Worm (Caenorhabditis elegans) whole organism, L2 larva: Measurements from ENCODE around the gene T13H5.1.
A peak's percentile ranks its signal among the peaks of the same experiment; 100 is the strongest.

ENCODE experiments used
- C34F6.9 ChIP-seq: fragments of 150-350 bp; optimal IDR thresholded peaks from 2 replicates; lab custom pipeline; 2014; ENCODE audit warnings: missing biosample characterization, missing genetic modification characterization
- R02D3.7 ChIP-seq: fragments of 150-350 bp; optimal IDR thresholded peaks from 2 replicates; lab custom pipeline; 2014; ENCODE audit warnings: missing biosample characterization, missing genetic modification characterization
- Y55F3AM.14 ChIP-seq: fragments of 200-800 bp; sonication (Bioruptor generic); optimal IDR thresholded peaks from 2 replicates; lab custom pipeline; 2018; ENCODE audit warnings: mild to moderate bottlenecking, missing genetic modification characterization, missing compliant biosample characterization
- ZK546.5 ChIP-seq: sonication (generic microtip); optimal IDR thresholded peaks from 2 replicates; lab custom pipeline; 2017; ENCODE audit warnings: missing biosample characterization, missing genetic modification characterization
- aly-2 ChIP-seq: fragments of 150-350 bp; optimal IDR thresholded peaks from 2 replicates; lab custom pipeline; 2014; ENCODE audit warnings: missing biosample characterization, missing genetic modification characterization
- ama-1 ChIP-seq: fragments of 150-350 bp; optimal IDR thresholded peaks from 2 replicates; lab custom pipeline; 2018; ENCODE audit warnings: inconsistent platforms
- blmp-1 ChIP-seq: sonication (generic microtip); optimal IDR thresholded peaks from 2 replicates; lab custom pipeline; 2017; ENCODE audit warnings: missing genetic modification characterization, mild to moderate bottlenecking, missing compliant biosample characterization, antibody characterized with exemption, moderate library complexity; ENCODE audit not compliant: insufficient read depth
- ceh-16 ChIP-seq: fragments of 150-350 bp; optimal IDR thresholded peaks from 2 replicates; lab custom pipeline; 2014; ENCODE audit warnings: missing biosample characterization, missing genetic modification characterization
- ceh-82 ChIP-seq: fragments of 150-350 bp; optimal IDR thresholded peaks from 2 replicates; lab custom pipeline; 2014; ENCODE audit warnings: missing biosample characterization, missing genetic modification characterization
- crh-2 ChIP-seq: sonication (generic microtip); optimal IDR thresholded peaks from 2 replicates; lab custom pipeline; 2017; ENCODE audit warnings: missing biosample characterization, missing genetic modification characterization
- dmd-4 ChIP-seq: sonication (generic microtip); optimal IDR thresholded peaks from 2 replicates; lab custom pipeline; 2017; ENCODE audit warnings: missing biosample characterization, missing genetic modification characterization
- elt-1 ChIP-seq: fragments of 150-350 bp; optimal IDR thresholded peaks from 2 replicates; lab custom pipeline; 2014; ENCODE audit warnings: missing biosample characterization, missing genetic modification characterization
- elt-3 ChIP-seq: sonication (generic microtip); optimal IDR thresholded peaks from 2 replicates; lab custom pipeline; 2017; ENCODE audit warnings: missing biosample characterization, missing genetic modification characterization
- fos-1 ChIP-seq: fragments of 150-350 bp; optimal IDR thresholded peaks from 2 replicates; lab custom pipeline; 2014; ENCODE audit warnings: missing biosample characterization, missing genetic modification characterization
- lin-11 ChIP-seq: fragments of 150-350 bp; sonication (generic microtip); optimal IDR thresholded peaks from 2 replicates; lab custom pipeline; 2014; ENCODE audit warnings: missing biosample characterization, missing genetic modification characterization, inconsistent platforms, mixed read lengths
- lin-13 ChIP-seq: fragments of 150-350 bp; optimal IDR thresholded peaks from 2 replicates; lab custom pipeline; 2014; ENCODE audit warnings: missing biosample characterization, missing genetic modification reagents, missing genetic modification characterization
- lin-39 ChIP-seq: fragments of 150-350 bp; optimal IDR thresholded peaks from 2 replicates; lab custom pipeline; 2014; ENCODE audit warnings: missing biosample characterization, missing genetic modification reagents, missing genetic modification characterization
- lsy-2 ChIP-seq, 2 experiments: fragments of 150-350 bp in 1 of 2; sonication (generic microtip) in 1 of 2; optimal IDR thresholded peaks; 2 replicates each; lab custom pipeline; 2014 to 2017; ENCODE audit warnings: missing biosample characterization in 2 of 2, missing genetic modification characterization in 2 of 2
- mbf-1 ChIP-seq: sonication (generic microtip); optimal IDR thresholded peaks from 2 replicates; lab custom pipeline; 2017; ENCODE audit warnings: missing biosample characterization, missing genetic modification characterization
- mdl-1 ChIP-seq, 2 experiments: fragments of 150-350 bp in 1 of 2; sonication (generic microtip) in 1 of 2; optimal IDR thresholded peaks; 2 replicates each; lab custom pipeline; 2017; ENCODE audit warnings: missing biosample characterization in 2 of 2, missing genetic modification characterization in 2 of 2
- nhr-10 ChIP-seq: sonication (generic microtip); optimal IDR thresholded peaks from 2 replicates; lab custom pipeline; 2017; ENCODE audit warnings: missing biosample characterization, missing genetic modification characterization
- nhr-11 ChIP-seq: fragments of 150-350 bp; optimal IDR thresholded peaks from 2 replicates; lab custom pipeline; 2014; ENCODE audit warnings: missing biosample characterization, missing genetic modification characterization
- nhr-12 ChIP-seq: fragments of 150-350 bp; optimal IDR thresholded peaks from 2 replicates; lab custom pipeline; 2014; ENCODE audit warnings: missing biosample characterization, missing genetic modification characterization
- nhr-129 ChIP-seq: fragments of 150-350 bp; optimal IDR thresholded peaks from 2 replicates; lab custom pipeline; 2014; ENCODE audit warnings: missing biosample characterization, missing genetic modification characterization
- nhr-21 ChIP-seq: fragments of 150-350 bp; optimal IDR thresholded peaks from 2 replicates; lab custom pipeline; 2014; ENCODE audit warnings: missing biosample characterization, missing genetic modification characterization
- nhr-23 ChIP-seq: fragments of 150-350 bp; optimal IDR thresholded peaks from 2 replicates; lab custom pipeline; 2014; ENCODE audit warnings: missing biosample characterization, missing genetic modification reagents, missing genetic modification characterization
- nhr-237 ChIP-seq: fragments of 150-350 bp; optimal IDR thresholded peaks from 2 replicates; lab custom pipeline; 2014; ENCODE audit warnings: missing biosample characterization, missing genetic modification characterization
- nhr-6 ChIP-seq: fragments of 150-350 bp; optimal IDR thresholded peaks from 2 replicates; lab custom pipeline; 2014; ENCODE audit warnings: missing biosample characterization, missing genetic modification characterization
- nhr-77 ChIP-seq: fragments of 150-350 bp; optimal IDR thresholded peaks from 2 replicates; lab custom pipeline; 2014; ENCODE audit warnings: missing biosample characterization, missing genetic modification characterization
- peb-1 ChIP-seq: fragments of 150-350 bp; optimal IDR thresholded peaks from 2 replicates; lab custom pipeline; 2014; ENCODE audit warnings: missing biosample characterization, missing genetic modification characterization
- sem-4 ChIP-seq: fragments of 150-350 bp; optimal IDR thresholded peaks from 2 replicates; lab custom pipeline; 2014; ENCODE audit warnings: missing biosample characterization, missing genetic modification reagents, missing genetic modification characterization
- unc-39 ChIP-seq: fragments of 150-350 bp; optimal IDR thresholded peaks from 2 replicates; lab custom pipeline; 2014; ENCODE audit warnings: missing biosample characterization, missing genetic modification characterization
- unc-55 ChIP-seq: fragments of 150-350 bp; sonication (generic microtip); optimal IDR thresholded peaks from 3 replicates; lab custom pipeline; 2014; ENCODE audit warnings: missing biosample characterization, missing genetic modification reagents, missing genetic modification characterization
- unc-62 ChIP-seq: fragments of 150-350 bp; optimal IDR thresholded peaks from 2 replicates; lab custom pipeline; 2014; ENCODE audit warnings: missing biosample characterization, missing genetic modification reagents, missing genetic modification characterization
- zag-1 ChIP-seq: fragments of 150-350 bp; optimal IDR thresholded peaks from 2 replicates; lab custom pipeline; 2014; ENCODE audit warnings: missing biosample characterization, missing genetic modification characterization
- ztf-1 ChIP-seq: fragments of 200-800 bp; sonication (Bioruptor generic); conservative IDR thresholded peaks from 2 replicates; pipeline ENCODE4 v1.3.6; 2022; ENCODE audit warnings: missing genetic modification characterization, missing compliant biosample characterization
- ztf-11 ChIP-seq: sonication (generic microtip); optimal IDR thresholded peaks from 2 replicates; lab custom pipeline; 2017; ENCODE audit warnings: missing biosample characterization, missing genetic modification characterization

The T13H5.1 gene

DNA sequence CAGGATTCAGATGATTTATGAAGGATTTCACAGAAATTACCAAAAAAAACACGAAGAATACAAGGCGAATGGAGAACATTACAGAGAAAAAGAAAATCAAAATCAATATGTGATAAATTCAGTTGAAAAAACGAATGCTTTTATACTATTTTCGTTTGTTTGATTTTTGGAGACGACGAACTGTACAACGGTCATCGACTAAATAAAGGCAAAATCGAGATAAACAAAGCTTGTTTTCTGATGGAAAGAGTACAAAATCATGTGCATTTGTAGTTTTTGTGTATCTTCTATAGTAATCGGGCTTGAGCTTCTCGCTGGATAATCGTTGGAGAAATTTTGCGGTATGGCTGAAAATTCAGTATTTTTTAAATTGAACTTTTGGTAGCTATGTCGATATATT lies 37.7 kb downstream of the T13H5.1 start, which contains the start of gene M05D6.8:
TSS of gene M05D6.8 (minus strand) at position 101 of the 400 bp plus-strand sequence.
- no peak for TF ChIP-seq blmp-1 (tag; lab: Kevin White, UChicago)
- no peak for TF ChIP-seq nhr-77 (tag; lab: Kevin White, UChicago)
- TF ChIP-seq nhr-237 (tag; lab: Kevin White, UChicago) = no peak
- no peak for TF ChIP-seq lin-39
- TF ChIP-seq ceh-16 (tag; lab: Kevin White, UChicago) = no peak
- TF ChIP-seq nhr-12 (tag; lab: Kevin White, UChicago) = no peak
- no peak for TF ChIP-seq unc-55
- TF ChIP-seq nhr-6 (tag; lab: Kevin White, UChicago) = no peak
- TF ChIP-seq mdl-1 (tag; optimal IDR thresholded peaks at IDR 0.05; lab: Kevin White, UChicago) = no peak
- TF ChIP-seq elt-1 (tag; lab: Kevin White, UChicago) = no peak
- TF ChIP-seq nhr-10 (tag; lab: Kevin White, UChicago) = no peak

DNA sequence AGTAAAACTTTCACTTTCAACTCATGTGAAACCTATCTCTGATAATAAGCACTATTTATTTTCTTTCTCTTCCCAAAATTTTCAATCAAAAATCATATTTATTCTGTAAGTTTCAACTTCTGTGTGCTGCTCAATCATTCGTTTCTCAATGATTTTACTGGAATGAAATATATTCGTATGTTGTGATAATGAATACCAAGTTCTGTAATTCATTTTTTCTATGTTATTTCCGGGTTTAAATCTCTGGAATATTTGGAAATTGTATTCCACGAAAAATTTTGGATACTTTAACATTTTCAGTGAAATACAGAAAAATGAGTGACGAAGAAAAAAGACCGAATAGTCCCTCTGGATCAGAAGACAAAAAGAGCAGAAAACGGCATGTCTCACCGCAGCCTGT lies 41.0 kb downstream of the T13H5.1 start, which contains the start of gene M05D6.2:
TSS of gene M05D6.2 (plus strand) at position 301 of the 400 bp plus-strand sequence.
- TF ChIP-seq unc-55 (no peak), lin-11 (tag; lab: Kevin White, UChicago) (no peak), nhr-237 (tag; lab: Kevin White, UChicago) (no peak)

DNA sequence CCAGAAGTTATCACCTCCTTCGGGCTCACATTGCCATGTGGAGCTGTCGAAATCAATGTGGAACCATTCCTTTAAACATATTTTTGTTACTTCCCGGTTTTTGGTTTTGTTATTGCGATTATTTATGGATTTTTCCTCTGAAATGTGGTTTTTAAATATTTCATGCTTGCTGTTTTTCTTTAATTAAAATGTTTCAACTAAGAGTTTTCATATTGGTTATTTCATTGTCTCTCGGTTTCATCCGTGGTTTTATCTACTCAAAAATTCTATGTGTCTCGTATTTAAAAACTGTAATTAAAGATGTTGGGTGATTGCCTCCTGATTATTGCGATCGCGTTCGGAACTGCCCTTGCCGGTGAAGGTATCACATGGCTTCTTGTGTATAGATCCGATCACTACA lies 42.0 kb downstream of the T13H5.1 start, which contains the start of gene F22B5.10:
TSS of gene F22B5.10 (plus strand) at position 301 of the 400 bp plus-strand sequence.
- TF ChIP-seq unc-55 (no peak), R02D3.7 (tag; lab: Kevin White, UChicago) (no peak), Y55F3AM.14 (GFP tag; lab: Kevin White, UChicago) (no peak)

DNA sequence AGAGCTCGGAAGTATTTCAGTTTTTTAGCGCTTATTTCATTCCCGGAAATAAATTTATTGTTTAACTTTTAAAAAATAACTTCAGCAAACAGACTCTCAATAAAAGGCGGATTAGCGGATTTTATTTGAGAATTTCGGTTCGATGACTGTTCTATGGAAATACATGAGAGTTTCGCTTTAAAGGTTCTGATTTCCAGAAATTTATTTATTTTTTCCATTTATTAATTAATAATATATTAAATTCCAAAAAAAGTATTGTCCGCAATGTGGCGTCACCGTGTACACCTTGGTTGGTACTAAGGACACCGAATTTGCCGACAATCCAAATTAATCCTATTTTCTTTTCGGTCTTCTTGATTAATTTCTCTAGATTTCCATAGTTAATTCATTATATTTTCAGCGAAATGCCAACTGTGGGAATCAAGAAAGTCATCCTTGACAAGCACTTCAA lies 44.4 kb downstream of the T13H5.1 start, which contains the start of gene fars-3:
TSS of gene fars-3 (plus strand) at position 401 of the 451 bp plus-strand sequence.
- TF ChIP-seq unc-39 (tag; lab: Kevin White, UChicago) = no peak
- TF ChIP-seq Y55F3AM.14 (GFP tag; lab: Kevin White, UChicago) = no peak
- peak in 1 of 2 experiments; percentile 49 for TF ChIP-seq lsy-2 (tag; optimal IDR thresholded peaks at IDR 0.05; lab: Kevin White, UChicago)
- no peak for TF ChIP-seq nhr-23
- TF ChIP-seq C34F6.9 (tag; lab: Kevin White, UChicago) = peak; percentile 39
- no peak for TF ChIP-seq ZK546.5 (tag; lab: Kevin White, UChicago)
- TF ChIP-seq dmd-4 (tag; lab: Kevin White, UChicago) = no peak
- no peak for TF ChIP-seq peb-1
- no peak for TF ChIP-seq mdl-1 (tag; optimal IDR thresholded peaks at IDR 0.05; lab: Kevin White, UChicago)
- no peak for TF ChIP-seq elt-3 (tag; lab: Kevin White, UChicago)
- TF ChIP-seq ama-1 (lab: Kevin White, UChicago) = peak; percentile 26
- TF ChIP-seq nhr-77 (tag; lab: Kevin White, UChicago) = no peak
- no peak for TF ChIP-seq aly-2 (tag; lab: Kevin White, UChicago)
- TF ChIP-seq, all 48 proteins: peak for 3

DNA sequence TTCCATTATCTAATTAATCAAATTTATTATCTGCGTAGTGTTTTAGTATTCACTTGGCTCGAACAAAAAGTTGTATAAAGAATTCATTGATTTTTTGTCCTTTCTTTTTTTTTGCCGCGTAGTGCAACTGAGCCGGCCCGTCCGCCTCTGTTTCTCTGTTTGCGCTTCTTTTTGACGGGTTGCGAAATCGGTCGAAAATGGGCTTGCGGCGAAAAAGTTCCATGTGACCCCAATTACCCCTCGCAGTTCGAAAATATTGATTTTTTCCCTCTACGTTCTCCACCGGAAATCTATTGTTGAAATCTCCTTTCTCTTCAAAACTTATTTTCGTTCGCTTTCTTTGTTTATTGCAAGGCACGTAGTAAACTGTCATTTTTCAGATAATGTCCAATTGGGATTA lies 51.4 kb downstream of the T13H5.1 start, which contains the start of gene zyg-9:
TSS of gene zyg-9 (plus strand) at position 381 of the 400 bp plus-strand sequence.
- TF ChIP-seq lsy-2 (tag; optimal IDR thresholded peaks at IDR 0.05; lab: Kevin White, UChicago) (peak in 1 of 2 experiments; percentile 29), unc-55 (peak; percentile 30), ama-1 (lab: Kevin White, UChicago) (no peak), fos-1 (tag; lab: Kevin White, UChicago) (no peak), C34F6.9 (tag; lab: Kevin White, UChicago) (peak; percentile 63), nhr-129 (tag; lab: Kevin White, UChicago) (peak; percentile 26)

DNA sequence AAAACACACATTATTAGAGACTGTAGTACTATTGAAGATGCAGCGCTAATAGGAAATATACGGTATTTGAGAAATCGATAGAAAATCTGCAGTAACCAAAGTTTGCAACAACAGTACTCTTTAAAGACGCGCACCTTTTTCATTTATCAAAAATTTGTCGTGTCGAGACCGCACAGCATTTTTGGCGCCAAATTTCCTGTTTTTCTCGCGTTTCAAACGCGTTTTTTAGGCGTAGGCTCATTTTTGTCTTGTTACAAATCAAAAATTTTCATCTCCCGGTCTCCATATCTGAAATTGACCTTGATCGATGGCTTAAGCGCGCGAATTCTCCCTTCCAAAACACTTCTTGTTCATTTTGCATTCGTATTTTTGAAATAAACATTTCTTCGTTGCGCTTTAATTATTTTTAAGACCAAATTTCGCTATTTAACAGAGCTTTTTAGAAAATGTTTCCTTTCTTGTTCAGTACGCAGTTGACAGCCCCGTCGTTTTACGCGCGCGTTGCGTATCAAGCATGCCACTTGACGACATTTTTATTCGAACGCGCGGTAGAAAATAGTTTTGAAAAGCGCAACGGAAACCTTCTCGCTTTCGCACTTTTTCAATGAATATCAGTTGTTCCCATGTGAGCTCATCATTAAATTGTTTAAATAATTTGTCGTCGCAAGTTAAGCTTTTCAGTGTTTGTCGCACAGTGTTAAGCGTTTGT lies 52.0 kb downstream of the T13H5.1 start:
- TF ChIP-seq lin-13 (no peak), mbf-1 (tag; lab: Kevin White, UChicago) (no peak), nhr-11 (tag; lab: Kevin White, UChicago) (no peak), nhr-129 (tag; lab: Kevin White, UChicago) (no peak), nhr-21 (tag; lab: Kevin White, UChicago) (no peak), ztf-1 (no peak), zag-1 (tag; lab: Kevin White, UChicago) (no peak), unc-39 (tag; lab: Kevin White, UChicago) (no peak), elt-1 (tag; lab: Kevin White, UChicago) (no peak), crh-2 (tag; lab: Kevin White, UChicago) (no peak), ztf-11 (tag; lab: Kevin White, UChicago) (no peak), unc-62 (no peak), lin-39 (no peak), ceh-82 (tag; lab: Kevin White, UChicago) (no peak), peb-1 (no peak), sem-4 (no peak), R02D3.7 (tag; lab: Kevin White, UChicago) (no peak)
